Worm (Caenorhabditis elegans) whole organism, L4 larva: ENCODE measurements around the gene K12H6.10.

Experiments used
- D1046.2 ChIP-seq: fragments of 200-800 bp; sonication (Bioruptor generic); IDR thresholded peaks from 2 replicates; pipeline ENCODE4 v1.3.6; 2022; ENCODE audit warnings: missing genetic modification characterization, missing compliant biosample characterization
- F44E2.7 ChIP-seq: fragments of 200-800 bp; sonication (Bioruptor generic); IDR thresholded peaks from 2 replicates; pipeline ENCODE4 v2.1.2; 2022; ENCODE audit warnings: missing genetic modification characterization, missing compliant biosample characterization
- Y48G9A.11 ChIP-seq: fragments of 200-800 bp; sonication (Bioruptor generic); IDR thresholded peaks from 2 replicates; pipeline ENCODE4 v1.3.6; 2022; ENCODE audit warnings: missing genetic modification reagents, missing genetic modification characterization, missing compliant biosample characterization
- Y5F2A.4 ChIP-seq: fragments of 200-800 bp; sonication (Bioruptor generic); optimal IDR thresholded peaks from 2 replicates; lab custom pipeline; 2018; ENCODE audit warnings: mild to moderate bottlenecking, missing genetic modification characterization, missing compliant biosample characterization
- ceh-28 ChIP-seq: fragments of 150-350 bp; optimal IDR thresholded peaks from 2 replicates; lab custom pipeline; 2014; ENCODE audit warnings: missing biosample characterization, missing genetic modification reagents, missing genetic modification characterization
- daf-12 ChIP-seq: fragments of 150-350 bp; optimal IDR thresholded peaks from 2 replicates; lab custom pipeline; 2014; ENCODE audit warnings: missing biosample characterization, missing genetic modification reagents, missing genetic modification characterization
- daf-16 ChIP-seq, 3 experiments: sonication (generic microtip); optimal IDR thresholded peaks; 2 replicates each; lab custom pipeline; 2016 to 2017; ENCODE audit warnings: missing genetic modification characterization in 3 of 3, missing genetic modification reagents in 3 of 3, mild to moderate bottlenecking in 2 of 3, missing compliant biosample characterization in 2 of 3, missing biosample characterization in 1 of 3, moderate library complexity in 1 of 3
- dmd-6 ChIP-seq: fragments of 200-800 bp; sonication (Bioruptor generic); IDR thresholded peaks from 2 replicates; pipeline ENCODE4 v1.3.6; 2022; ENCODE audit warnings: missing genetic modification reagents, missing genetic modification characterization, missing compliant biosample characterization
- dpl-1 ChIP-seq: fragments of 150-350 bp; optimal IDR thresholded peaks from 2 replicates; lab custom pipeline; 2014; ENCODE audit warnings: missing biosample characterization, missing genetic modification reagents, missing genetic modification characterization
- duxl-1 ChIP-seq: sonication (generic microtip); optimal IDR thresholded peaks from 2 replicates; lab custom pipeline; 2016; ENCODE audit warnings: mild to moderate bottlenecking, missing genetic modification characterization, moderate library complexity, missing compliant biosample characterization; ENCODE audit not compliant: poor library complexity
- dve-1 ChIP-seq: sonication (generic microtip); optimal IDR thresholded peaks from 2 replicates; lab custom pipeline; 2017; ENCODE audit warnings: antibody characterized with exemption, mild to moderate bottlenecking, missing genetic modification characterization, missing compliant biosample characterization; ENCODE audit not compliant: insufficient read depth
- fos-1 ChIP-seq: fragments of 150-350 bp; optimal IDR thresholded peaks from 2 replicates; lab custom pipeline; 2014; ENCODE audit warnings: missing biosample characterization, missing genetic modification characterization
- hlh-11 ChIP-seq: fragments of 200-800 bp; sonication (Bioruptor generic); optimal IDR thresholded peaks from 2 replicates; lab custom pipeline; 2018; ENCODE audit warnings: mild to moderate bottlenecking, missing genetic modification characterization, missing compliant biosample characterization
- hlh-30 ChIP-seq: sonication (generic microtip); optimal IDR thresholded peaks from 2 replicates; lab custom pipeline; 2017; ENCODE audit warnings: antibody characterized with exemption, mild to moderate bottlenecking, missing genetic modification characterization, missing compliant biosample characterization; ENCODE audit not compliant: insufficient read depth
- hmg-1.1 ChIP-seq: fragments of 200-800 bp; sonication (Bioruptor generic); IDR thresholded peaks from 2 replicates; pipeline ENCODE4 v1.3.6; 2022; ENCODE audit warnings: missing genetic modification reagents, missing genetic modification characterization, missing compliant biosample characterization
- jun-1 ChIP-seq: fragments of 150-350 bp; optimal IDR thresholded peaks from 2 replicates; lab custom pipeline; 2014; ENCODE audit warnings: missing biosample characterization, missing genetic modification reagents, missing genetic modification characterization
- lin-13 ChIP-seq: fragments of 150-350 bp; optimal IDR thresholded peaks from 2 replicates; lab custom pipeline; 2014; ENCODE audit warnings: missing biosample characterization, missing genetic modification reagents, missing genetic modification characterization
- lin-29 ChIP-seq: fragments of 200-800 bp; sonication (Bioruptor generic); IDR thresholded peaks from 2 replicates; pipeline ENCODE4 v1.3.6; 2022; ENCODE audit warnings: missing genetic modification reagents, missing genetic modification characterization, missing compliant biosample characterization
- lin-39 ChIP-seq: fragments of 150-350 bp; optimal IDR thresholded peaks from 2 replicates; lab custom pipeline; 2014; ENCODE audit warnings: missing biosample characterization, missing genetic modification reagents, missing genetic modification characterization
- madf-5 ChIP-seq, 2 experiments: fragments of 200-800 bp; sonication (Bioruptor generic); IDR thresholded peaks; 2 replicates each; pipeline ENCODE4 v1.3.6; 2022; ENCODE audit warnings: missing compliant biosample characterization in 2 of 2, missing genetic modification characterization in 2 of 2
- mdl-1 ChIP-seq, 2 experiments: fragments of 150-350 bp in 1 of 2; sonication (generic microtip) in 1 of 2; optimal IDR thresholded peaks; 2 replicates each; lab custom pipeline; 2014 to 2017; ENCODE audit warnings: missing biosample characterization in 2 of 2, missing genetic modification characterization in 2 of 2
- mep-1 ChIP-seq: fragments of 150-350 bp; sonication (generic microtip); optimal IDR thresholded peaks from 3 replicates; lab custom pipeline; 2014; ENCODE audit warnings: missing biosample characterization, missing genetic modification characterization
- mes-2 ChIP-seq: sonication (generic microtip); optimal IDR thresholded peaks from 2 replicates; lab custom pipeline; 2016; ENCODE audit warnings: missing genotype, mild to moderate bottlenecking, missing genetic modification characterization, missing compliant biosample characterization; ENCODE audit not compliant: poor library complexity, severe bottlenecking
- nhr-102 ChIP-seq: sonication (generic microtip); optimal IDR thresholded peaks from 2 replicates; lab custom pipeline; 2016; ENCODE audit warnings: mild to moderate bottlenecking, missing genetic modification characterization, moderate library complexity, missing compliant biosample characterization
- nhr-11 ChIP-seq: fragments of 150-350 bp; optimal IDR thresholded peaks from 2 replicates; lab custom pipeline; 2014; ENCODE audit warnings: missing biosample characterization, missing genetic modification characterization
- nhr-28 ChIP-seq: fragments of 150-350 bp; optimal IDR thresholded peaks from 2 replicates; lab custom pipeline; 2014; ENCODE audit warnings: missing biosample characterization, missing genetic modification characterization
- set-16 ChIP-seq: fragments of 200-800 bp; sonication (Bioruptor generic); IDR thresholded peaks from 2 replicates; pipeline ENCODE4 v1.3.6; 2022; ENCODE audit warnings: missing genetic modification reagents, missing genetic modification characterization, missing compliant biosample characterization
- skn-1 ChIP-seq: fragments of 150-350 bp; optimal IDR thresholded peaks from 2 replicates; lab custom pipeline; 2014; ENCODE audit warnings: missing biosample characterization, missing genetic modification characterization
- snpc-1.2 ChIP-seq: fragments of 200-800 bp; sonication (Bioruptor generic); IDR thresholded peaks from 2 replicates; pipeline ENCODE4 v1.3.6; 2022; ENCODE audit warnings: missing genetic modification reagents, missing genetic modification characterization, missing compliant biosample characterization
- spr-1 ChIP-seq: sonication (generic microtip); optimal IDR thresholded peaks from 2 replicates; lab custom pipeline; 2016; ENCODE audit warnings: mild to moderate bottlenecking, missing genetic modification characterization, missing compliant biosample characterization
- unc-39 ChIP-seq: sonication (generic microtip); optimal IDR thresholded peaks from 2 replicates; lab custom pipeline; 2017; ENCODE audit warnings: missing biosample characterization, missing genetic modification characterization
- unc-62 ChIP-seq, 3 experiments: fragments of 150-350 bp in 1 of 3; sonication (generic microtip); optimal IDR thresholded peaks in 2 of 3; peaks in 1 of 3; 1 replicate in 1 of 3; 2 replicates in 2 of 3; lab custom pipeline; 2014 to 2017; ENCODE audit warnings: missing biosample characterization in 3 of 3, missing genetic modification characterization in 3 of 3, missing genetic modification reagents in 3 of 3, missing genotype in 1 of 3
- vab-7 ChIP-seq: fragments of 200-800 bp; sonication (Bioruptor generic); IDR thresholded peaks from 2 replicates; pipeline ENCODE4 v1.3.6; 2022; ENCODE audit warnings: missing genetic modification reagents, missing genetic modification characterization, missing compliant biosample characterization
- zip-11 ChIP-seq: fragments of 200-800 bp; sonication (Bioruptor generic); IDR thresholded peaks from 2 replicates; pipeline ENCODE4 v1.3.6; 2022; ENCODE audit warnings: missing genetic modification characterization, missing compliant biosample characterization
- zip-2 ChIP-seq: fragments of 150-350 bp; optimal IDR thresholded peaks from 2 replicates; lab custom pipeline; 2014; ENCODE audit warnings: missing biosample characterization, missing genetic modification characterization
- ztf-11 ChIP-seq: fragments of 150-350 bp; optimal IDR thresholded peaks from 2 replicates; lab custom pipeline; 2014; ENCODE audit warnings: missing biosample characterization, missing genetic modification characterization

K12H6.10 gene

DNA sequence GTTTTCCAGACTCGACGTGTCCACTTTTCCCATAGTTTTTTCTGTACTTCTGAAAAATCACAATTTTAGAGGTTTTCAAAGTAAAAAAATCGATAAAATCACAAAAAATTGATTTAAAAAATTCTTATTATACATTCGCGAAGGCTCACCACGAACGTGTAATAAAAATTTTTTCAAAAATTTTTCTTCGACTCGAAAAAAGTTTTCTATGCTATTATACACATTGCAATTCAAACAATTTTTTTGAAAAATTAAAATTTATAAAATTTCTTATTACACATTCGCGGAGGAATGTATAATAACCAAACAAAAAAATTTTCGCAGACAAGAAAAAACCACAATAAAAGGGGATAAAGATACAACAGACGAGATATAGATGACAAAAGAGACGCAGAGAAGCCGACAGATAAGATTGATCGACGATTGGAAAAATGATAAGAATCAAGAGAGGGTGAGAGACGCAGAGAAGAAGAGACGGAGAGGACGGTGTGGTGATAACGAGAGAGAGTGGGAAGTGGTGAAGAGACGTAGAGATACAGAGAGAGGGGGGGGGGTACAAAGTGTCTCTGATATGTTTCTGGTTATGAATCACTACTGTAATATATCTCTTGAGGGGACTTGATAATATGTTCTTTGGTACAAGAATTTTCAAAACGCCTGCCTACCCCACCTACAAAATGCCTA is 22.0 kb upstream of the K12H6.10 start, which contains the start of gene nhr-119 (continued):
- TF ChIP-seq dve-1 (tag; lab: Kevin White, UChicago) (peak; percentile 96), vab-7 (GFP tag; lab: Robert Waterston, UW) (no peak), daf-16 (GFP tag; optimal IDR thresholded peaks at IDR 0.05; lab: Kevin White, UChicago) (peak in 1 of 2 experiments; percentile 15), daf-16 (tag; optimal IDR thresholded peaks at IDR 0.05; lab: Kevin White, UChicago) (peak; percentile 37), nhr-28 (tag; lab: Kevin White, UChicago) (peak; percentile 91), lin-29 (GFP tag; lab: Robert Waterston, UW) (no peak), zip-11 (GFP tag; lab: Robert Waterston, UW) (no peak), unc-39 (tag; lab: Kevin White, UChicago) (no peak), mep-1 (tag; lab: Kevin White, UChicago) (peak; percentile 59), Y5F2A.4 (GFP tag; lab: Kevin White, UChicago) (no peak), fos-1 (tag; lab: Kevin White, UChicago) (peak; percentile 38), hmg-1.1 (GFP tag; lab: Robert Waterston, UW) (peak; percentile 59), jun-1 (tag; lab: Kevin White, UChicago) (peak; percentile 22), spr-1 (tag; lab: Kevin White, UChicago) (peak; percentile 56), zip-2 (no peak), mdl-1 (tag; optimal IDR thresholded peaks at IDR 0.05; lab: Kevin White, UChicago) (peak; percentile 11 to 81), mes-2 (peak; percentile 68), D1046.2 (no peak), F44E2.7 (GFP tag; lab: Robert Waterston, UW) (no peak), nhr-11 (tag; lab: Kevin White, UChicago) (no peak), daf-12 (tag; lab: Kevin White, UChicago) (no peak), nhr-102 (peak; percentile 85), lin-13 (GFP tag; lab: Kevin White, UChicago) (peak; percentile 6), snpc-1.2 (GFP tag; lab: Robert Waterston, UW) (no peak), unc-62 (GFP tag; optimal IDR thresholded peaks at IDR 0.05 in 1 of 2; lab: Kevin White, UChicago) (peak in 1 of 2 experiments; percentile 68), unc-62 (tag; optimal IDR thresholded peaks at IDR 0.05; lab: Kevin White, UChicago) (no peak), lin-39 (no peak), skn-1 (no peak), dmd-6 (GFP tag; lab: Robert Waterston, UW) (peak; percentile 91), ztf-11 (tag; lab: Kevin White, UChicago) (no peak), ceh-28 (tag; lab: Kevin White, UChicago) (peak; percentile 19), madf-5 (GFP tag; IDR thresholded peaks at IDR 0.05; lab: Robert Waterston, UW) (no peak), Y48G9A.11 (GFP tag; lab: Robert Waterston, UW) (no peak), duxl-1 (peak; percentile 47), dpl-1 (GFP tag; lab: Kevin White, UChicago) (peak; percentile 26), hlh-30 (tag; lab: Kevin White, UChicago) (peak; percentile 73), hlh-11 (tag; lab: Kevin White, UChicago) (peak; percentile 93)
- TF ChIP-seq, all 104 proteins: peak for 38

DNA sequence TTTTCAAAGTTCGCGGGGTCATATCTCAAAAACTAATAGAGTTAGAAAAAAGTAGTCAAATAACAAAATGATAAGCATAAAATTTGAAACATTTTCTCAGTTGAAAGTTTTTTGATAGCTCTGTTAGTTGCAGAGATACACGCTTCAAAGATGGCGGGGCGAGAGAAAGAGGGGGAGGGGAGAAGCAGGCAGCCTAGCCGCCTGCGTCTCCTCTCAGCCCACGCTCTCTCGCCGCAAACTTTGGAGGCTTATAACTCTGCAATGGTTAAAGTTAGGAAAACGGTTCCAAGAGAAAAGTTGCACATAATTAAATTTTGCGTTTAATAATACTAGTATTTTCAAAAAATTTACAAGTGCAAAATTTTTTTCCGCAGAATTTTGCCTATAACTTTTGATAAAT is 20.9 kb upstream of the K12H6.10 start:
- TF ChIP-seq hmg-1.1 (GFP tag; lab: Robert Waterston, UW) (no peak), unc-62 (GFP tag; optimal IDR thresholded peaks at IDR 0.05 in 1 of 2; lab: Kevin White, UChicago) (peak in 1 of 2 experiments; percentile 55), unc-62 (tag; optimal IDR thresholded peaks at IDR 0.05; lab: Kevin White, UChicago) (no peak), set-16 (GFP tag; lab: Robert Waterston, UW) (peak; percentile 54)
